Fruit fly (Drosophila melanogaster): Measurements from ENCODE around the gene CG31760.

Gene CG31760

dm6 chr2L:12142439-12142838 lies at the start of gene CG31760:
TSS of gene CG31760 (plus strand) at chr2L:12142780.
- TF ChIP-seq CTCF (optimal IDR thresholded peaks at IDR 0.05) (no peak), CG8478 (optimal IDR thresholded peaks at IDR 0.05) (no peak)

dm6 chr2L:12093652-12094051 lies 48.9 kb upstream of the CG31760 start:
- TF ChIP-seq CG8478 (optimal IDR thresholded peaks at IDR 0.05), result no peak
- no peak for TF ChIP-seq CTCF (optimal IDR thresholded peaks at IDR 0.05)

- TF ChIP-seq CTCF (optimal IDR thresholded peaks at IDR 0.05) (no peak), CG8478 (optimal IDR thresholded peaks at IDR 0.05) (no peak)
These were observed 46.2 kb upstream of the CG31760 start, which contains the start of the genes CG6712 and Mt2 for dm6 chr2L:12096396-12096813. TSS of gene CG6712 (minus strand) at chr2L:12096511. TSS of gene Mt2 (plus strand) at chr2L:12096525.

dm6 chr2L:12097698-12098097 lies 44.9 kb upstream of the CG31760 start, which contains the start of gene Ced-12:
TSS of gene Ced-12 (plus strand) at chr2L:12097838.
- no peak for TF ChIP-seq CTCF (optimal IDR thresholded peaks at IDR 0.05)
- no peak for TF ChIP-seq CG8478 (optimal IDR thresholded peaks at IDR 0.05)

- TF ChIP-seq CTCF (optimal IDR thresholded peaks at IDR 0.05) (peak in 1 of 2 experiments; percentile 10), CG8478 (optimal IDR thresholded peaks at IDR 0.05) (no peak)
These were observed 39.1 kb upstream of the CG31760 start, which contains the start of the genes Patsas and ThrRS for dm6 chr2L:12103231-12104210. TSS of gene Patsas (minus strand) at chr2L:12103285. TSS of gene ThrRS (plus strand) at chr2L:12103751.

dm6 chr2L:12107087-12107486 lies 35.5 kb upstream of the CG31760 start:
- TF ChIP-seq CTCF (optimal IDR thresholded peaks at IDR 0.05) (no peak), CG8478 (optimal IDR thresholded peaks at IDR 0.05) (no peak)

- TF ChIP-seq CG8478 (optimal IDR thresholded peaks at IDR 0.05) (no peak), CTCF (optimal IDR thresholded peaks at IDR 0.05) (peak in 1 of 2 experiments; percentile 4)
These were observed 33.6 kb upstream of the CG31760 start, which contains the start of the genes Rab6 and Phae1 for dm6 chr2L:12108779-12109564. TSS of gene Rab6 (minus strand) at chr2L:12109116. TSS of gene Phae1 (plus strand) at chr2L:12109417.

- TF ChIP-seq CTCF (optimal IDR thresholded peaks at IDR 0.05) (no peak), CG8478 (optimal IDR thresholded peaks at IDR 0.05) (no peak)
These were observed 31.8 kb upstream of the CG31760 start, which contains the start of gene Phae2 for dm6 chr2L:12110810-12111209. TSS of gene Phae2 (plus strand) at chr2L:12111110.

dm6 chr2L:12112943-12113557 lies 29.5 kb upstream of the CG31760 start:
- TF ChIP-seq CTCF (optimal IDR thresholded peaks at IDR 0.05), result no peak
- no peak for TF ChIP-seq CG8478 (optimal IDR thresholded peaks at IDR 0.05)

dm6 chr2L:12114159-12114558 lies 28.4 kb upstream of the CG31760 start, which contains the start of gene CG17211:
TSS of gene CG17211 (plus strand) at chr2L:12114360.
- TF ChIP-seq CG8478 (optimal IDR thresholded peaks at IDR 0.05) (no peak), CTCF (optimal IDR thresholded peaks at IDR 0.05) (no peak)

dm6 chr2L:12115809-12116208 lies 26.8 kb upstream of the CG31760 start:
- TF ChIP-seq CTCF (optimal IDR thresholded peaks at IDR 0.05) (no peak), CG8478 (optimal IDR thresholded peaks at IDR 0.05) (no peak)

dm6 chr2L:12120000-12120399 lies 22.6 kb upstream of the CG31760 start:
- no peak for TF ChIP-seq CTCF (optimal IDR thresholded peaks at IDR 0.05)
- no peak for TF ChIP-seq CG8478 (optimal IDR thresholded peaks at IDR 0.05)

- TF ChIP-seq CTCF (optimal IDR thresholded peaks at IDR 0.05) (no peak), CG8478 (optimal IDR thresholded peaks at IDR 0.05) (no peak)
These were observed 9.1 kb upstream of the CG31760 start, which contains the start of gene rho-6 for dm6 chr2L:12133275-12134124. TSS of gene rho-6 (minus strand) at chr2L:12133411.

dm6 chr2L:12134125-12134378 lies 8.5 kb upstream of the CG31760 start:
- TF ChIP-seq CG8478 (optimal IDR thresholded peaks at IDR 0.05) (no peak), CTCF (optimal IDR thresholded peaks at IDR 0.05) (no peak)

All from S2 (cell line).